Fruit fly (Drosophila melanogaster): Measurements from ENCODE around the gene GlcAT-P.
A peak's percentile ranks its signal among the peaks of the same experiment; 100 is the strongest.

Gene GlcAT-P

DNA sequence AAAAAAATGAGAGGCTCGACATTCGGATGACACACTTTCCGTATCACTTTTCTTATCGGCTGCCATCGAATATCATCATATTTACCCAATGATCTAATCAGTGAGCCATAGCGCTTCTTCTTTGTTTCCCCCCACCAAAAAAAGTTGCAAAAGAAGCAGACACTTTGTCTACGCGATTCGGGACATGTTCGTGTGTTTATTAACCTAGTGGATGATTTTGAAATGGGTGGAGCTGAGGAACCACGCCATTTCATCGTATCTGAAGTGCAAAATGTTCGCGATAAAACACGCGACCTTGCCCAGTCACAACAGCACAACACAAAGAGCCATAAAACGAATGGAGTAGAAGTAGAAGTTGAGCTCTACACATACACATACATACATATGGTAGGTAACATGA is 44.6 kb upstream of the GlcAT-P start:
- no peak for TF ChIP-seq CG7368 (GFP tag; optimal IDR thresholded peaks at IDR 0.05)
- no peak for TF ChIP-seq CG34406 (GFP tag; optimal IDR thresholded peaks at IDR 0.05)
- peak; percentile 57 for TF ChIP-seq Sox14 (GFP tag; optimal IDR thresholded peaks at IDR 0.05)
- TF ChIP-seq net (GFP tag; optimal IDR thresholded peaks at IDR 0.05) = no peak
- no peak for TF ChIP-seq CG16779 (tag; optimal IDR thresholded peaks at IDR 0.05)
- no peak for TF ChIP-seq CG31627 (GFP tag; optimal IDR thresholded peaks at IDR 0.05)
- TF ChIP-seq ss (GFP tag; optimal IDR thresholded peaks at IDR 0.05) = peak; percentile 32 to 53
- TF ChIP-seq spab (GFP tag; optimal IDR thresholded peaks at IDR 0.05) = no peak
- TF ChIP-seq CG15336 (GFP tag; IDR thresholded peaks at IDR 0.05) = no peak
- no peak for TF ChIP-seq Smox (GFP tag; optimal IDR thresholded peaks at IDR 0.05)
- TF ChIP-seq vri (GFP tag; optimal IDR thresholded peaks at IDR 0.05) = peak; percentile 96
- peak; percentile 13 for TF ChIP-seq fkh (GFP tag; optimal IDR thresholded peaks at IDR 0.05)
- TF ChIP-seq CG6163 (GFP tag; IDR thresholded peaks at IDR 0.05) = 0 out of 3 replicates have a peak, but pooled peaks have one; percentile 25
- TF ChIP-seq Hr4 (GFP tag; optimal IDR thresholded peaks at IDR 0.05) = no peak
- TF ChIP-seq Eip93F (GFP tag; optimal IDR thresholded peaks at IDR 0.05) = peak; percentile 83

DNA sequence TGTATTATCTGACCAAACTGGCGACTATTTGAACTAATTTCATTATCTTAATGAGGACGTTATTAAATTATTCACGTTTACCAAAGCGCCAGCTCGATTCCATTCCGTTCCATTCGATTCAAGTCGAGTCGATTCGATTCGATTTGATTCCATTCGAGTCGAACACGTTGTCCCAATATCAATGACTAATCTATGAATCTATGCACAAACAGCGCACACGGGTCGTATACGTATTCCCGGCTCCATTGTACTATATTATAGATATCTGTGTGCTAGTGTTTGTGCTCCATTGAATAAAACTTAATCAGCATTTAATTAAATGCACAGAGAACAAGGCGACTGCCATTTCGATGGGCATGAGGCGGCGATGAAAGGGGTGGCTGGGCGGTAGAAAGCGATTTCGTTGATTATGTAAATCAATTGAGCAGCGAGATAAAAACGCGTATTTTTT is 41.9 kb upstream of the GlcAT-P start:
- TF ChIP-seq ss (GFP tag; optimal IDR thresholded peaks at IDR 0.05) (peak in 1 of 2 experiments; percentile 23), CG3032 (tag; optimal IDR thresholded peaks at IDR 0.05) (no peak), Eip93F (GFP tag; optimal IDR thresholded peaks at IDR 0.05) (peak; percentile 79), Smox (GFP tag; optimal IDR thresholded peaks at IDR 0.05) (no peak), CG6276 (GFP tag; optimal IDR thresholded peaks at IDR 0.05) (peak; percentile 2), vri (GFP tag; optimal IDR thresholded peaks at IDR 0.05) (peak; percentile 99), Ets21C (GFP tag; optimal IDR thresholded peaks at IDR 0.05) (no peak), CG6808 (GFP tag; optimal IDR thresholded peaks at IDR 0.05) (no peak), fd59A (GFP tag; optimal IDR thresholded peaks at IDR 0.05) (no peak), Ets96B (tag; optimal IDR thresholded peaks at IDR 0.05) (peak; percentile 7), achi (GFP tag; optimal IDR thresholded peaks at IDR 0.05) (peak; percentile 9), CG32006 (GFP tag; optimal IDR thresholded peaks at IDR 0.05) (no peak), Sox14 (GFP tag; optimal IDR thresholded peaks at IDR 0.05) (peak; percentile 45), Lpt (GFP tag; optimal IDR thresholded peaks at IDR 0.05) (no peak), CG6163 (GFP tag; IDR thresholded peaks at IDR 0.05) (no peak), Hr4 (GFP tag; optimal IDR thresholded peaks at IDR 0.05) (no peak), spab (GFP tag; optimal IDR thresholded peaks at IDR 0.05) (no peak)

DNA sequence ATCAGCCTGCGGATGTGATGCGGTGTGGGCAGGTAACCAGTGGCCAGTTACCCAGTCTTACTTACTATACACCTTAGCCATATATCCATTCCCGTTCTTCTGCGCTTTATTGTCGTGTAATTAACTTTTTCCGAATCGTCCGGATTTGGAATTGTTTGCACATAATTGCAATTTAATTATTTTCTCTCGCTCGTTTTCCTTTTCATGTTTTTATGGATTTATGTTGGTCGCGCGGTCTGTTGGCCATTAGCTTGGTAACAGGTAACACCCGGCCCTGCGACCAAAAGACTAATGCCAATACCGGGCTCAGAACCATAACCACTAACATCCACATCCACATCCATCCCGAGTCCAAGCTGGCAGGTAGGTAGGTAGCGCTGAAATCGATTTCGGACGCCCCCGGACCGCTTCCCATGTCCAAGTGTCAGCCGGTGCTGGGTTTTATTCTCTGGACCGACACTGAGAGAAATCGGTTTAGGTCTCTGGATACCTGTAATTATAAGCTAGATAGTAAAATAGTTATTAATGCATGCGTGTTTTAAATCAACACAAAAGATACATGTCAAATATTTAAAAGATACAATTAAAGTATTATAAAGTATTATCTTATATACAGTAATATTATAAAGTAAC is 39.9 kb upstream of the GlcAT-P start:
- TF ChIP-seq CG32006 (GFP tag; optimal IDR thresholded peaks at IDR 0.05) = no peak
- TF ChIP-seq CG10631 (GFP tag; optimal IDR thresholded peaks at IDR 0.05) = peak; percentile 19

DNA sequence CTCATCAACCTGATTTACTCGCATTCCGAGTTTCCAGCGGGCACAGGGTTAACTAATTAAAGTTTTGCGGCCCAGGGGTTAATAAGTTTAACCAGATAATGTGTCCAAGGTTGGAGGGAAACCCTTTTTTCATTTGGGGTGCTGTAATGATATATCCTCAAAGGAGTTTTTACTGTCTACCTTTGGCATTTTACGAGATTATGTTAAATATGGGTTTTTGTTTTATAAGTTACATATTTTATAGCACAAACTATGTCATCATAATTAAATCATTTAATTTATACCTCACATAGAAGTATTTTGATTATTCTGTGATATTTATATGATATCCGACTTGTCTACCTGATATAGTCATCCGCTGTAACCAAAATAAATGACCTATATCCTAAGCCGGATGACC is 38.8 kb upstream of the GlcAT-P start, which contains the start of gene Ir68a:
Gene Ir68a, minus strand, starts transcription at position 101 of the 400 bp plus-strand sequence.
- TF ChIP-seq cyc (GFP tag; optimal IDR thresholded peaks at IDR 0.05) = no peak
- TF ChIP-seq CG3032 (tag; optimal IDR thresholded peaks at IDR 0.05) = no peak
- no peak for TF ChIP-seq CG8119 (GFP tag; IDR thresholded peaks at IDR 0.05)
- TF ChIP-seq spab (GFP tag; optimal IDR thresholded peaks at IDR 0.05) = no peak
- no peak for TF ChIP-seq Gug (GFP tag; IDR thresholded peaks at IDR 0.05)
- no peak for TF ChIP-seq Eip93F (GFP tag; optimal IDR thresholded peaks at IDR 0.05)
- no peak for TF ChIP-seq Lpt (GFP tag; optimal IDR thresholded peaks at IDR 0.05)
- no peak for TF ChIP-seq lz (GFP tag; optimal IDR thresholded peaks at IDR 0.05)
- TF ChIP-seq CG11902 (GFP tag; optimal IDR thresholded peaks at IDR 0.05) = no peak

DNA sequence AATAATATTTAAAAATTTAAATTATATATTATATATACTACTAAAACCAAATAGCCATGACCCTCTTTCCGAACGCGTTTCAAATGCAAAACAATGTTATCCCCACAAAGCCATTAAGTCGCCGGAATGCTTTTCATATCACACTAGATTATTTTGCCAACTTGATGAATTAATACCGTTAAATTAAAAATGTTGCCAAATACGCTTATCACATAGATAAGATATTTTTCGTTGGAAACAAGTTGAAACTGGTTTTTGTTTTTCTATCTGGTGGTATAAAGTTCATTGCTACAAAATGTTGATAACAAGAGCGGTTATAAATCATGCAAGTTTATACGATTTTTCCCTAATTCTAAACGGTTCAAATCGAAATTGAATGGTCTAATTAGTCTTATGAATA is 36.2 kb upstream of the GlcAT-P start:
- TF ChIP-seq vri (GFP tag; optimal IDR thresholded peaks at IDR 0.05) (peak; percentile 68), fkh (GFP tag; optimal IDR thresholded peaks at IDR 0.05) (no peak)

All from whole organism, prepupa.